Worm (Caenorhabditis elegans) whole organism, L4/young adult: ENCODE measurements around the gene prk-1.
"Not testable (repeated sequence)": the region's sequence is repeated elsewhere in the genome, so short reads cannot be mapped to it uniquely, and the experiment has no call there.

Experiments used
- W03F9.2 ChIP-seq: fragments of 150-350 bp; optimal IDR thresholded peaks from 2 replicates; lab custom pipeline; 2014; ENCODE audit warnings: missing biosample characterization, missing genetic modification characterization
- dao-5 ChIP-seq: sonication (generic microtip); optimal IDR thresholded peaks from 2 replicates; lab custom pipeline; 2016; ENCODE audit warnings: missing genotype, missing genetic modification characterization, moderate library complexity, missing compliant biosample characterization
- him-1 ChIP-seq: sonication (generic microtip); optimal IDR thresholded peaks from 2 replicates; lab custom pipeline; 2016; ENCODE audit warnings: missing genotype, missing genetic modification reagents, missing genetic modification characterization, missing compliant biosample characterization

Gene prk-1

ce11 chrIII:6968655-6969054, 21.3 kb upstream of the prk-1 start:
- no peak for TF ChIP-seq him-1 (tag; lab: Kevin White, UChicago)
- no peak for TF ChIP-seq W03F9.2 (tag; lab: Kevin White, UChicago)

- TF ChIP-seq dao-5 (tag; lab: Kevin White, UChicago) (no peak), W03F9.2 (tag; lab: Kevin White, UChicago) (no peak)
These were observed 20.9 kb upstream of the prk-1 start, which contains the start of gene F31E3.12 for ce11 chrIII:6969090-6969489. Gene F31E3.12, plus strand, starts transcription at chrIII:6969390.

DNA sequence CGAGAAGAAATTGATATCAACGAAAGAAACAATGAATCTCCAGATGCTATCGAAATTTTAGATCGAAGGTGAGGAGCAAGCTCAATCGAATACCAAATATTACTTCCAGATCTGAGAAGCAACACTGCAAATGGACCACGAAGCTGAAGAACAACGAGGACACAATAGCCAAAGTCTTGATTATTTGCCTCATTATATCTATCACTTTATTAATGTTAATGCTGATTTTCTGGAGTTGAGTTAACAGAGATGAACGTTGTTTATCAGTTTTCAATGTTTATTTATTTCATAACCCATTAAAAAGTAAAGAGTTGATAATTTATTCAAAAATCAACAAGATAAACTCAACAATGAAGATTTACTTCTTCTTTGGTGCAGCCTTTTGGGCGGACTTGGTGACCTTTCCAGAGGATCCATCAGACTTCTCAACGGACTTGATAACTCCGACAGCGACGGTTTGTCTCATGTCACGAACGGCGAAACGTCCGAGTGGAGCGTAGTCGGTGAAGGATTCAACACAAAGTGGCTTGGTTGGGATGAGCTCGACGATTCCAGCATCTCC, 20.1 kb upstream of the prk-1 start:
- TF ChIP-seq dao-5 (tag; lab: Kevin White, UChicago) (peak; percentile 25), him-1 (tag; lab: Kevin White, UChicago) (no peak), W03F9.2 (tag; lab: Kevin White, UChicago) (peak; percentile 50)

DNA sequence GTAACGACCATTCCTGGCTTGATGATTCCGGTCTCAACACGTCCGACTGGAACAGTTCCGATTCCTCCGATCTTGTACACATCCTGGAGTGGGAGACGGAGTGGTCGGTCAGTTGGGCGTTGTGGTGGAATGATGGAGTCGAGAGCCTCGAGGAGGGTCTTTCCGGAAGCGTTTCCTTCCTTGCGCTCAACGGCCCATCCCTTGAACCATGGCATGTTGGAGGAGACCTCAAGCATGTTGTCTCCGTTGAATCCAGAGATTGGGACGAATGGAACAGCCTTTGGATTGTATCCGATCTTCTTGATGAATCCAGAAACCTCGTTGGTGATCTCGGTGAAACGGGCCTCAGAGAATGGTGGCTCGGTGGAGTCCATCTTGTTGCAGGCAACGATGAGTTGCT, 19.2 kb upstream of the prk-1 start:
- TF ChIP-seq him-1 (tag; lab: Kevin White, UChicago) = no peak
- no peak for TF ChIP-seq dao-5 (tag; lab: Kevin White, UChicago)
- TF ChIP-seq W03F9.2 (tag; lab: Kevin White, UChicago) = no peak

ce11 chrIII:6971662-6972284, 18.2 kb upstream of the prk-1 start, which contains the start of the genes eef-1A.1 and rfc-4:
Gene eef-1A.1, minus strand, starts transcription at chrIII:6971712.
Gene rfc-4, plus strand, starts transcription at chrIII:6972253.
- no peak for TF ChIP-seq dao-5 (tag; lab: Kevin White, UChicago)
- peak; percentile 80 for TF ChIP-seq him-1 (tag; lab: Kevin White, UChicago)
- TF ChIP-seq W03F9.2 (tag; lab: Kevin White, UChicago) = peak; percentile 97

DNA sequence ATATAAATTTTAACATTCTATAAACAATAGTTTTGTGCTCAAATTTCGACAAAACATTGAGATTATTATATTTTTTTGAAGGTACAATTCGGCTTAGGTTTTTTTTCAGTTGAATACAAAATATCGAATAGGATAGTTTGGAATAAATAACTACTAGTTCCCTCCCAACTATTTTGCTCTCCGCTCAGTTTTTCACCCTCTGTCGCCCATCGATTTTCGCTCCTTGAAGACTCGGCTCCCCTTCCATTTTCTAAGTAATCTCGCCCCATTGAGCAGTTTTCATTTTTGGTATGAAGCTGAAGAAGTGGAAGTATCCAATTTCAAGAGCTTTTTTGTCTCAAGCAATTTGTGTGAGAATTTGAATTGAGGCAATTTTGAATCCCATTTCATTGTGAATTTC, 16.3 kb upstream of the prk-1 start, which contains the start of gene F31E3.2:
Gene F31E3.2 (plus strand): TSS at position 301 of the 400 bp plus-strand sequence.
- no peak for TF ChIP-seq dao-5 (tag; lab: Kevin White, UChicago)

- TF ChIP-seq him-1 (tag; lab: Kevin White, UChicago) (no peak), dao-5 (tag; lab: Kevin White, UChicago) (no peak), W03F9.2 (tag; lab: Kevin White, UChicago) (no peak)
These were observed 15.0 kb upstream of the prk-1 start for ce11 chrIII:6974952-6975351.

DNA sequence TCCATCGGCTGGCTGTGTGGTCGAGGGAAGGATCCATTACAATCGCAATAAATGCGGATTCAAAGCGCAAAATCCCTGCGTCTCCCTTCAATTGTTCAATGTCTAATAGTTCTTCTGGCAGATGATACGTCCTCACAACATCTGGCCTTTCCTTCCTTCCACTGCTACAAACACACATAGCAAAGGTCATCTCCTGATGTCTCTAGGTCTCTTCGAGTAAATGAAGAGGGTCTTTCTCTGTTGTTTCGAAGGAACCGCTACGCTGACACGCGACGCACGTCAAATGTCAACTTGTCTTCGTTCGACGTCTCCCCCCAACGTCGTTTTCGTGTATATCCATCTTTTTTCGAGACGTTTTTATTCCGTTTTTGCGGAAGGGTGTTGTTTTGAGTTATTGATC, 11.1 kb upstream of the prk-1 start:
- TF ChIP-seq W03F9.2 (tag; lab: Kevin White, UChicago) (no peak), him-1 (tag; lab: Kevin White, UChicago) (no peak), dao-5 (tag; lab: Kevin White, UChicago) (no peak)

DNA sequence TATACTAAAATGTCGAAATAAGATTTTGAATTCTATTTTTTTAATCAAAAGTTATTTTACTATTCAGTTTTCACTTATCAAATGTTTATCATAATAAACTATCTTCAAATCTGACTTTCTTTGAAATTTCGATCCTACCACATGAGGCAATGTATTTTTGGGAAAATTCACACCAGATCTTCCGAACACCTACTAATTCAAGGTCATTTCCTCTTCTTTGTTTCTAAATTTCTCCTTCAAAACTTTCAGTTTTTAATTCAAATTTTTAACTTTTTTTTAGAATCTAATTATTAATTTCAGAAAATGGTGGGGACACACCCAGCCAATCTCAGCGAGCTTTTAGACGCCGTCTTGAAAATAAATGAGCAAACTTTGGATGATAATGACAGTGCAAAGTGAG, 10.4 kb upstream of the prk-1 start, which contains the start of gene ceh-20:
Gene ceh-20 (plus strand): TSS at position 301 of the 400 bp plus-strand sequence.
- TF ChIP-seq him-1 (tag; lab: Kevin White, UChicago) (no peak), W03F9.2 (tag; lab: Kevin White, UChicago) (no peak), dao-5 (tag; lab: Kevin White, UChicago) (no peak)

DNA sequence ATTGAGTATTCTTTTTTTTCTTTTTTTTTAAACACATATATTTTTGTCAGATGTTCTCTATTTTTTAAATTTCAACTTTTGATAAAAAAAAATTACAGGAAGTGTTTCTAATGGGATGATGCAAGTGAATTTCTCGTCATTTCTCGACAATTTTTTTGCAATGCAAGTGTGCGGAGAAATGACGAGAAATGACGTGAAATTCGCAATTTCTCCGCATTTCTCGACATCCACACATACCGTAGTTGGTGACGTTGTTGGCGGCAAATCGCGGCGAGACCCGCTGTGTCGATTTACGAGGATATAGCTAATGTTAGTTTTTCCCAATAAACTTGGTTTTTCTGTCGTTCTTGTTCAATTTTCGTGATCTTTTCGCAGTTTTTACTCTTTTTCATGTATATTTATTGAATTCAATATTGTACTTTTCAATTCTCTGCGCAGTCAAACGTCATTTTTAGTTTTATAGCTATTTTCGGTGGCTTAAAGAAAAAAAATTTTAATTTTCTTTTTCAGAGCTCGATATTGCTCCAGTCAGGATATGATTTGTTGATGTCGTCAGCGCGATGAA, 7.9 kb upstream of the prk-1 start, which contains the start of gene F31E3.6:
Gene F31E3.6 (plus strand): TSS at position 93 of the 565 bp plus-strand sequence.
- TF ChIP-seq W03F9.2, him-1, dao-5 (tag; lab: Kevin White, UChicago): not testable (repeated sequence)

ce11 chrIII:6988060-6988459, 1.9 kb upstream of the prk-1 start:
- TF ChIP-seq W03F9.2 (tag; lab: Kevin White, UChicago) (no peak), dao-5 (tag; lab: Kevin White, UChicago) (no peak), him-1 (tag; lab: Kevin White, UChicago) (no peak)

DNA sequence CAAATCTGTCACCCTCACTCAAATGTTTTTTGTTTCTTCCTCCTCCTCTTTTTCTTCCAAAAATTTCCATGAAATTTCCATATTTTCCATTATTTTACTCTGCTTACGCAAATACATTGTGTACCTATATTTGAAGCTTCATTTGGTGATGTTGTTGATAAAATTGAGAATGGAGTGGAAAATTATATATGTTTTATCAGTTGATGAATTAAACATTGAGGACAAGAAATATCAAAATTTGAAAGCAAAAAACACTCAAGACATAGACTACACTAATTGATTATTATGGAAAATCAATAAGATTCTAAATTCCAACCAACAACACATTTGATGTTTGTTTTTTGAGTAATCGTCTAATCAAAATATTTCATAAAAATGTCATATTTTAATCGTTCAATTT, 767 bp upstream of the prk-1 start:
- peak; percentile 10 for TF ChIP-seq W03F9.2 (tag; lab: Kevin White, UChicago)
- no peak for TF ChIP-seq him-1 (tag; lab: Kevin White, UChicago)

- no peak for TF ChIP-seq dao-5 (tag; lab: Kevin White, UChicago)
- TF ChIP-seq him-1 (tag; lab: Kevin White, UChicago) = no peak
- TF ChIP-seq W03F9.2 (tag; lab: Kevin White, UChicago) = no peak
These were observed 1.5 kb downstream of the prk-1 start for ce11 chrIII:6991465-6991864.

ce11 chrIII:6992496-6992895, 2.5 kb downstream of the prk-1 start:
- TF ChIP-seq him-1 (tag; lab: Kevin White, UChicago) (no peak), dao-5 (tag; lab: Kevin White, UChicago) (no peak), W03F9.2 (tag; lab: Kevin White, UChicago) (no peak)
